Worm (Caenorhabditis elegans): Measurements from ENCODE around the gene gon-4.

ce11 chrIV:10241659-10242058 is 44.0 kb downstream of the gon-4 start, which contains the start of gene lipl-7:
- no peak for TF ChIP-seq elt-3 (tag; optimal IDR thresholded peaks at IDR 0.05)
- no peak for TF ChIP-seq elt-1 (tag; optimal IDR thresholded peaks at IDR 0.05)
- TF ChIP-seq mbf-1 (tag; optimal IDR thresholded peaks at IDR 0.05), result no peak
- no peak for TF ChIP-seq unc-62 (GFP tag; optimal IDR thresholded peaks at IDR 0.05)
- TF ChIP-seq egl-27 (tag; optimal IDR thresholded peaks at IDR 0.05), result no peak
- no peak for TF ChIP-seq sma-3 (GFP tag; optimal IDR thresholded peaks at IDR 0.05)
- TF ChIP-seq ama-1 (optimal IDR thresholded peaks at IDR 0.05), result no peak
- no peak for TF ChIP-seq nhr-12 (tag; optimal IDR thresholded peaks at IDR 0.05)
- no peak for TF ChIP-seq unc-39 (tag; optimal IDR thresholded peaks at IDR 0.05)
- TF ChIP-seq nhr-129 (tag; optimal IDR thresholded peaks at IDR 0.05), result no peak
- no peak for TF ChIP-seq lin-13 (GFP tag; optimal IDR thresholded peaks at IDR 0.05)
- no peak for TF ChIP-seq zag-1 (tag; optimal IDR thresholded peaks at IDR 0.05)
- TF ChIP-seq sem-4 (tag; optimal IDR thresholded peaks at IDR 0.05), result no peak
- no peak for TF ChIP-seq blmp-1 (tag; optimal IDR thresholded peaks at IDR 0.05; ENCODE audit: insufficient read depth)
